Worm (Caenorhabditis elegans) whole organism, L2 larva: ENCODE results near the gene gsp-2.
A peak's percentile ranks its signal among the peaks of the same experiment; 100 is the strongest.

ENCODE experiments used
- C34F6.9 ChIP-seq: fragments of 150-350 bp; optimal IDR thresholded peaks from 2 replicates; lab custom pipeline; 2014; ENCODE audit warnings: missing biosample characterization, missing genetic modification characterization
- F13H6.1 ChIP-seq: sonication (generic microtip); optimal IDR thresholded peaks from 2 replicates; lab custom pipeline; 2016; ENCODE audit warnings: missing genetic modification characterization, missing compliant biosample characterization
- R02D3.7 ChIP-seq: fragments of 150-350 bp; optimal IDR thresholded peaks from 2 replicates; lab custom pipeline; 2014; ENCODE audit warnings: missing biosample characterization, missing genetic modification characterization
- Y55F3AM.14 ChIP-seq: fragments of 200-800 bp; sonication (Bioruptor generic); optimal IDR thresholded peaks from 2 replicates; lab custom pipeline; 2018; ENCODE audit warnings: mild to moderate bottlenecking, missing genetic modification characterization, missing compliant biosample characterization
- ZK546.5 ChIP-seq: sonication (generic microtip); optimal IDR thresholded peaks from 2 replicates; lab custom pipeline; 2017; ENCODE audit warnings: missing biosample characterization, missing genetic modification characterization
- alr-1 ChIP-seq: fragments of 150-350 bp; optimal IDR thresholded peaks from 2 replicates; lab custom pipeline; 2014; ENCODE audit warnings: missing biosample characterization, missing genetic modification characterization
- aly-2 ChIP-seq: fragments of 150-350 bp; optimal IDR thresholded peaks from 2 replicates; lab custom pipeline; 2014; ENCODE audit warnings: missing biosample characterization, missing genetic modification characterization
- ama-1 ChIP-seq: fragments of 150-350 bp; optimal IDR thresholded peaks from 2 replicates; lab custom pipeline; 2018; ENCODE audit warnings: inconsistent platforms
- blmp-1 ChIP-seq: sonication (generic microtip); optimal IDR thresholded peaks from 2 replicates; lab custom pipeline; 2017; ENCODE audit warnings: missing genetic modification characterization, mild to moderate bottlenecking, missing compliant biosample characterization, antibody characterized with exemption, moderate library complexity; ENCODE audit not compliant: insufficient read depth
- ceh-16 ChIP-seq: fragments of 150-350 bp; optimal IDR thresholded peaks from 2 replicates; lab custom pipeline; 2014; ENCODE audit warnings: missing biosample characterization, missing genetic modification characterization
- ceh-82 ChIP-seq: fragments of 150-350 bp; optimal IDR thresholded peaks from 2 replicates; lab custom pipeline; 2014; ENCODE audit warnings: missing biosample characterization, missing genetic modification characterization
- crh-2 ChIP-seq: sonication (generic microtip); optimal IDR thresholded peaks from 2 replicates; lab custom pipeline; 2017; ENCODE audit warnings: missing biosample characterization, missing genetic modification characterization
- dmd-4 ChIP-seq: sonication (generic microtip); optimal IDR thresholded peaks from 2 replicates; lab custom pipeline; 2017; ENCODE audit warnings: missing biosample characterization, missing genetic modification characterization
- egl-27 ChIP-seq: sonication (generic microtip); optimal IDR thresholded peaks from 3 replicates; lab custom pipeline; 2017; ENCODE audit warnings: missing biosample characterization, missing genetic modification reagents, missing genetic modification characterization
- elt-1 ChIP-seq: fragments of 150-350 bp; optimal IDR thresholded peaks from 2 replicates; lab custom pipeline; 2014; ENCODE audit warnings: missing biosample characterization, missing genetic modification characterization
- fos-1 ChIP-seq: fragments of 150-350 bp; optimal IDR thresholded peaks from 2 replicates; lab custom pipeline; 2014; ENCODE audit warnings: missing biosample characterization, missing genetic modification characterization
- gmeb-1 ChIP-seq: fragments of 150-350 bp; optimal IDR thresholded peaks from 2 replicates; lab custom pipeline; 2014; ENCODE audit warnings: missing biosample characterization, missing genetic modification characterization
- lin-11 ChIP-seq: fragments of 150-350 bp; sonication (generic microtip); optimal IDR thresholded peaks from 2 replicates; lab custom pipeline; 2014; ENCODE audit warnings: missing biosample characterization, missing genetic modification characterization, inconsistent platforms, mixed read lengths
- lin-13 ChIP-seq: fragments of 150-350 bp; optimal IDR thresholded peaks from 2 replicates; lab custom pipeline; 2014; ENCODE audit warnings: missing biosample characterization, missing genetic modification reagents, missing genetic modification characterization
- lin-39 ChIP-seq: fragments of 150-350 bp; optimal IDR thresholded peaks from 2 replicates; lab custom pipeline; 2014; ENCODE audit warnings: missing biosample characterization, missing genetic modification reagents, missing genetic modification characterization
- lsy-2 ChIP-seq, 2 experiments: fragments of 150-350 bp in 1 of 2; sonication (generic microtip) in 1 of 2; optimal IDR thresholded peaks; 2 replicates each; lab custom pipeline; 2014 to 2017; ENCODE audit warnings: missing biosample characterization in 2 of 2, missing genetic modification characterization in 2 of 2
- mdl-1 ChIP-seq, 2 experiments: fragments of 150-350 bp in 1 of 2; sonication (generic microtip) in 1 of 2; optimal IDR thresholded peaks; 2 replicates each; lab custom pipeline; 2017; ENCODE audit warnings: missing biosample characterization in 2 of 2, missing genetic modification characterization in 2 of 2
- nhr-12 ChIP-seq: fragments of 150-350 bp; optimal IDR thresholded peaks from 2 replicates; lab custom pipeline; 2014; ENCODE audit warnings: missing biosample characterization, missing genetic modification characterization
- nhr-129 ChIP-seq: fragments of 150-350 bp; optimal IDR thresholded peaks from 2 replicates; lab custom pipeline; 2014; ENCODE audit warnings: missing biosample characterization, missing genetic modification characterization
- nhr-21 ChIP-seq: fragments of 150-350 bp; optimal IDR thresholded peaks from 2 replicates; lab custom pipeline; 2014; ENCODE audit warnings: missing biosample characterization, missing genetic modification characterization
- nhr-25 ChIP-seq: fragments of 150-350 bp; sonication (generic microtip); optimal IDR thresholded peaks from 3 replicates; lab custom pipeline; 2014; ENCODE audit warnings: missing biosample characterization, missing genetic modification characterization
- nhr-77 ChIP-seq: fragments of 150-350 bp; optimal IDR thresholded peaks from 2 replicates; lab custom pipeline; 2014; ENCODE audit warnings: missing biosample characterization, missing genetic modification characterization
- peb-1 ChIP-seq: fragments of 150-350 bp; optimal IDR thresholded peaks from 2 replicates; lab custom pipeline; 2014; ENCODE audit warnings: missing biosample characterization, missing genetic modification characterization
- sem-4 ChIP-seq: fragments of 150-350 bp; optimal IDR thresholded peaks from 2 replicates; lab custom pipeline; 2014; ENCODE audit warnings: missing biosample characterization, missing genetic modification reagents, missing genetic modification characterization
- skn-1 ChIP-seq: sonication (generic microtip); optimal IDR thresholded peaks from 2 replicates; lab custom pipeline; 2017; ENCODE audit warnings: missing biosample characterization, missing genetic modification characterization
- sma-3 ChIP-seq: sonication (generic microtip); optimal IDR thresholded peaks from 2 replicates; lab custom pipeline; 2016; ENCODE audit warnings: missing genetic modification reagents, missing genetic modification characterization, missing compliant biosample characterization
- sma-9 ChIP-seq, 2 experiments: fragments of 150-350 bp in 1 of 2; sonication (generic microtip) in 1 of 2; optimal IDR thresholded peaks; 2 replicates each; lab custom pipeline; 2014 to 2016; ENCODE audit warnings: missing genetic modification characterization in 2 of 2, mild to moderate bottlenecking in 1 of 2, missing biosample characterization in 1 of 2, missing compliant biosample characterization in 1 of 2, missing genetic modification reagents in 1 of 2, moderate library complexity in 1 of 2
- unc-39 ChIP-seq: fragments of 150-350 bp; optimal IDR thresholded peaks from 2 replicates; lab custom pipeline; 2014; ENCODE audit warnings: missing biosample characterization, missing genetic modification characterization
- unc-55 ChIP-seq: fragments of 150-350 bp; sonication (generic microtip); optimal IDR thresholded peaks from 3 replicates; lab custom pipeline; 2014; ENCODE audit warnings: missing biosample characterization, missing genetic modification reagents, missing genetic modification characterization
- unc-62 ChIP-seq: fragments of 150-350 bp; optimal IDR thresholded peaks from 2 replicates; lab custom pipeline; 2014; ENCODE audit warnings: missing biosample characterization, missing genetic modification reagents, missing genetic modification characterization
- zag-1 ChIP-seq: fragments of 150-350 bp; optimal IDR thresholded peaks from 2 replicates; lab custom pipeline; 2014; ENCODE audit warnings: missing biosample characterization, missing genetic modification characterization

gsp-2 gene

ce11 chrIII:7369394-7370024 lies 33.1 kb downstream of the gsp-2 start (continued):
- TF ChIP-seq peb-1 (tag; lab: Kevin White, UChicago) = no peak
- no peak for TF ChIP-seq crh-2
- TF ChIP-seq zag-1 = no peak
- peak; percentile 71 for TF ChIP-seq nhr-25
- no peak for TF ChIP-seq aly-2 (tag; lab: Kevin White, UChicago)
- no peak for TF ChIP-seq alr-1
- no peak for TF ChIP-seq fos-1 (tag; lab: Kevin White, UChicago)
- peak; percentile 43 for TF ChIP-seq sma-3 (GFP tag; lab: Kevin White, UChicago)
- TF ChIP-seq dmd-4 (tag; lab: Kevin White, UChicago) = no peak
- TF ChIP-seq nhr-129 (tag; lab: Kevin White, UChicago) = no peak
- no peak for TF ChIP-seq ceh-16 (tag; lab: Kevin White, UChicago)
- TF ChIP-seq nhr-77 (tag; lab: Kevin White, UChicago) = no peak
- peak; percentile 10 for TF ChIP-seq nhr-21 (tag; lab: Kevin White, UChicago)
- no peak for TF ChIP-seq unc-62
- TF ChIP-seq unc-39 = no peak

ce11 chrIII:7370569-7370968 lies 34.2 kb downstream of the gsp-2 start:
- TF ChIP-seq nhr-21 (tag; lab: Kevin White, UChicago) = no peak
- no peak for TF ChIP-seq ama-1 (lab: Kevin White, UChicago)
- no peak for TF ChIP-seq Y55F3AM.14 (GFP tag; lab: Kevin White, UChicago)
- TF ChIP-seq ceh-82 (tag; lab: Kevin White, UChicago) = no peak
- TF ChIP-seq fos-1 (tag; lab: Kevin White, UChicago) = no peak
- no peak for TF ChIP-seq lin-39 (tag; lab: Kevin White, UChicago)
- no peak for TF ChIP-seq sem-4
- no peak for TF ChIP-seq C34F6.9 (tag; lab: Kevin White, UChicago)
- no peak for TF ChIP-seq blmp-1 (tag; lab: Kevin White, UChicago)
- TF ChIP-seq sma-3 (GFP tag; lab: Kevin White, UChicago) = no peak
- TF ChIP-seq F13H6.1 (tag; lab: Kevin White, UChicago) = no peak
- TF ChIP-seq R02D3.7 (tag; lab: Kevin White, UChicago) = no peak
- no peak for TF ChIP-seq mdl-1 (tag; optimal IDR thresholded peaks at IDR 0.05; lab: Kevin White, UChicago)
- no peak for TF ChIP-seq gmeb-1 (tag; lab: Kevin White, UChicago)
- no peak for TF ChIP-seq lin-11 (tag; lab: Kevin White, UChicago)
- no peak for TF ChIP-seq ZK546.5 (tag; lab: Kevin White, UChicago)
- TF ChIP-seq alr-1 = no peak
- no peak for TF ChIP-seq aly-2 (tag; lab: Kevin White, UChicago)
- TF ChIP-seq nhr-12 (tag; lab: Kevin White, UChicago) = no peak
- TF ChIP-seq, all 48 proteins: peak for 0

DNA sequence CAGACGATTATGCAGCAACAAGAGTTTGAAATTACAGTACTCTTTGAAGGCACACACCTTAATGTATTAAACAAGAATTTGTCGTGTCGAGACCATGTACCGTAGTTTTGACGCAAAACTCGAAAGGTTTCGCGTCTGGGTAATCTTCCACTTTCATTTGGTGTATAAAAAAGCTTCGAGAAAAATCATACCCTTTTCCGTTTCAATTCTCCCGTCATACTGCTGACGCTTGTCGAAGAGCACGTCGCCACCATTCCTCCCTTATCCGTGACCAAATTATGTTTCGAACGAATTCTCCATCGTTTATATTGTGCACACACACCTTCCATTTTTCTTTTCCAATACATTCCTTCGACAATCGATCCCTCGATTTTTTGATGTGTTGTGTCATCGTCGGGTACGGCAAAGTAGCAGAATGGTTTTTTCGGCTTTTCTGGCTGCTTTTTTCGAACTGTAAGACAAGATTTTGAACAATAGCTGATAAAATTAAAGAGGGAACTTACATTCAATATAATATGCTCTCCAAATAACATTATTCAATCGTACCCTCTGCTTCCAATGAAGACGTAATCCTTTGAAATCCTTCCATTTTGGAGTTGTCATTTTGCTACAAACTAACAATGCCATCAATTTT lies 37.5 kb downstream of the gsp-2 start:
- TF ChIP-seq egl-27 (tag; lab: Kevin White, UChicago) (no peak), ama-1 (lab: Kevin White, UChicago) (peak; percentile 32)

- TF ChIP-seq nhr-129 (tag; lab: Kevin White, UChicago) = peak; percentile 51
- TF ChIP-seq lsy-2 (tag; optimal IDR thresholded peaks at IDR 0.05; lab: Kevin White, UChicago) = peak in 1 of 2 experiments; percentile 31
- peak; percentile 2 for TF ChIP-seq lin-13 (GFP tag; lab: Kevin White, UChicago)
- peak; percentile 23 for TF ChIP-seq crh-2
- TF ChIP-seq C34F6.9 (tag; lab: Kevin White, UChicago) = peak; percentile 57
- no peak for TF ChIP-seq ZK546.5 (tag; lab: Kevin White, UChicago)
- no peak for TF ChIP-seq lin-39 (tag; lab: Kevin White, UChicago)
- peak; percentile 85 for TF ChIP-seq ama-1 (lab: Kevin White, UChicago)
- TF ChIP-seq nhr-77 (tag; lab: Kevin White, UChicago) = no peak
Observed at ce11 chrIII:7374681-7375271, 38.4 kb downstream of the gsp-2 start, which contains the start of gene mml-1. TSS of gene mml-1 (minus strand) at chrIII:7374731.

ce11 chrIII:7375434-7375833 lies 39.0 kb downstream of the gsp-2 start:
- TF ChIP-seq blmp-1 (tag; lab: Kevin White, UChicago) = no peak
- TF ChIP-seq zag-1 = no peak
- no peak for TF ChIP-seq unc-55 (GFP tag; lab: Kevin White, UChicago)
- peak; percentile 30 for TF ChIP-seq nhr-21 (tag; lab: Kevin White, UChicago)
- TF ChIP-seq nhr-129 (tag; lab: Kevin White, UChicago) = peak; percentile 39
- TF ChIP-seq fos-1 (tag; lab: Kevin White, UChicago) = peak; percentile 88
- TF ChIP-seq sma-9 (GFP tag; optimal IDR thresholded peaks at IDR 0.05; lab: Kevin White, UChicago) = peak; percentile 9
- TF ChIP-seq sma-9 (tag; optimal IDR thresholded peaks at IDR 0.05; lab: Kevin White, UChicago) = no peak
- no peak for TF ChIP-seq skn-1 (tag; lab: Kevin White, UChicago)
- TF ChIP-seq elt-1 (tag; lab: Kevin White, UChicago) = no peak
- no peak for TF ChIP-seq lsy-2 (tag; optimal IDR thresholded peaks at IDR 0.05; lab: Kevin White, UChicago)
- TF ChIP-seq dmd-4 (tag; lab: Kevin White, UChicago) = no peak
- peak; percentile 52 for TF ChIP-seq sma-3 (GFP tag; lab: Kevin White, UChicago)
- peak; percentile 7 for TF ChIP-seq ama-1 (lab: Kevin White, UChicago)
- no peak for TF ChIP-seq nhr-12 (tag; lab: Kevin White, UChicago)
- TF ChIP-seq crh-2 = peak; percentile 24
- TF ChIP-seq, all 48 proteins: peak for 7
